Worm (Caenorhabditis elegans) whole organism, L3 larva: ENCODE data around the gene F08C6.18.

Experiments used
- aly-2 ChIP-seq: fragments of 150-350 bp; optimal IDR thresholded peaks from 2 replicates; lab custom pipeline; 2014; ENCODE audit warnings: missing biosample characterization, missing genetic modification characterization
- ceh-16 ChIP-seq: sonication (generic microtip); optimal IDR thresholded peaks from 2 replicates; lab custom pipeline; 2017; ENCODE audit warnings: missing biosample characterization, missing genetic modification characterization
- ceh-28 ChIP-seq: fragments of 150-350 bp; optimal IDR thresholded peaks from 2 replicates; lab custom pipeline; 2014; ENCODE audit warnings: missing biosample characterization, missing genetic modification reagents, missing genetic modification characterization
- fkh-2 ChIP-seq: fragments of 150-350 bp; optimal IDR thresholded peaks from 2 replicates; lab custom pipeline; 2014; ENCODE audit warnings: missing biosample characterization, missing genetic modification reagents, missing genetic modification characterization
- nfya-1 ChIP-seq: sonication (generic microtip); optimal IDR thresholded peaks from 2 replicates; lab custom pipeline; 2017; ENCODE audit warnings: missing genetic modification characterization, mild to moderate bottlenecking, missing compliant biosample characterization, antibody characterized with exemption, moderate library complexity; ENCODE audit not compliant: insufficient read depth
- nhr-237 ChIP-seq: fragments of 150-350 bp; optimal IDR thresholded peaks from 2 replicates; lab custom pipeline; 2014; ENCODE audit warnings: missing biosample characterization, missing genetic modification characterization
- nhr-43 ChIP-seq: sonication (generic microtip); optimal IDR thresholded peaks from 2 replicates; lab custom pipeline; 2016; ENCODE audit warnings: mild to moderate bottlenecking, missing genetic modification characterization, missing compliant biosample characterization; ENCODE audit not compliant: poor library complexity, severe bottlenecking
- unc-39 ChIP-seq: sonication (generic microtip); optimal IDR thresholded peaks from 4 replicates; lab custom pipeline; 2017; ENCODE audit warnings: missing biosample characterization, missing genetic modification characterization

F08C6.18 gene

ce11 chrX:7525271-7525670 lies 48.2 kb downstream of the F08C6.18 start, which contains the start of gene F46C8.3:
Gene F46C8.3 (plus strand): TSS chrX:7525571.
- no peak for TF ChIP-seq nhr-237
- no peak for TF ChIP-seq ceh-28 (tag; lab: Kevin White, UChicago)
- no peak for TF ChIP-seq nhr-43 (tag; lab: Kevin White, UChicago)
- TF ChIP-seq unc-39: no peak

- TF ChIP-seq nfya-1 (tag; lab: Kevin White, UChicago) (peak; percentile 27), aly-2 (tag; lab: Kevin White, UChicago) (no peak), fkh-2 (tag; lab: Kevin White, UChicago) (no peak), nhr-43 (tag; lab: Kevin White, UChicago) (no peak), ceh-16 (tag; lab: Kevin White, UChicago) (no peak)
- TF ChIP-seq, all 47 proteins: peak for 1
These were observed 49.6 kb downstream of the F08C6.18 start for ce11 chrX:7523799-7524198.
